Fruit fly (Drosophila melanogaster) whole organism, wandering third instar larva: ENCODE data around the gene dos.

Source experiments
- GATAd ChIP-seq: sonication (Bioruptor generic); optimal IDR thresholded peaks from 2 replicates; lab custom pipeline; 2016; ENCODE audit warnings: missing biosample characterization, missing genetic modification characterization
- HLH106 ChIP-seq: fragments of 200-800 bp; optimal IDR thresholded peaks from 3 replicates; lab custom pipeline; 2019; ENCODE audit warnings: missing biosample characterization, mild to moderate bottlenecking, missing genetic modification characterization, moderate library complexity
- Myc ChIP-seq: fragments of >200 bp; optimal IDR thresholded peaks from 2 replicates; lab custom pipeline; 2017
- ey ChIP-seq: fragments of 200-800 bp; sonication (Bioruptor generic); optimal IDR thresholded peaks from 2 replicates; lab custom pipeline; 2016; ENCODE audit warnings: missing biosample characterization, missing genetic modification characterization
- fru ChIP-seq: fragments of 200-800 bp; sonication (Bioruptor generic); optimal IDR thresholded peaks from 3 replicates; lab custom pipeline; 2016; ENCODE audit warnings: missing biosample characterization, mild to moderate bottlenecking, missing genetic modification characterization
- h ChIP-seq: fragments of 200-800 bp; sonication (Bioruptor generic); optimal IDR thresholded peaks from 3 replicates; lab custom pipeline; 2016; ENCODE audit warnings: missing biosample characterization, mild to moderate bottlenecking, missing genetic modification characterization
- pan ChIP-seq: fragments of >200 bp; optimal IDR thresholded peaks from 2 replicates; lab custom pipeline; 2017
- usp ChIP-seq: fragments of >200 bp; optimal IDR thresholded peaks from 2 replicates; lab custom pipeline; 2017; ENCODE audit warnings: missing biosample characterization, missing genetic modification characterization

- TF ChIP-seq pan (no peak), Myc (lab: Kevin White, UChicago) (no peak), GATAd (GFP tag; lab: Kevin White, UChicago) (no peak), fru (GFP tag; lab: Kevin White, UChicago) (no peak), usp (GFP tag; lab: Kevin White, UChicago) (no peak), ey (no peak), h (GFP tag; lab: Kevin White, UChicago) (no peak), HLH106 (no peak)
Observed at dm6 chr3L:2584827-2585226, 4.4 kb upstream of the dos start.
